Fruit fly (Drosophila melanogaster) whole organism, embryonic: ENCODE measurements around the gene Lon.
A peak's percentile ranks its signal among the peaks of the same experiment; 100 is the strongest.

ENCODE experiments used
- Awh ChIP-seq: fragments of 200-800 bp; sonication (Bioruptor generic); IDR thresholded peaks from 2 replicates; pipeline ENCODE4, ENCODE4 v1.3.6; 2022; ENCODE audit warnings: missing biosample characterization, missing genetic modification characterization
- B-H1 ChIP-seq: fragments of 200-800 bp; sonication (Bioruptor generic); IDR thresholded peaks from 3 replicates; pipeline ENCODE4 v1.3.6; 2022; ENCODE audit warnings: missing biosample characterization, missing genetic modification characterization
- Bdp1 ChIP-seq: fragments of 200-800 bp; sonication (Bioruptor generic); optimal IDR thresholded peaks from 3 replicates; lab custom pipeline; 2016; ENCODE audit warnings: missing biosample characterization, missing genetic modification characterization
- C15 ChIP-seq: fragments of 200-800 bp; sonication (Bioruptor generic); IDR thresholded peaks from 3 replicates; pipeline ENCODE4 v1.3.6; 2022; ENCODE audit warnings: missing biosample characterization, missing genetic modification characterization
- CG1024 ChIP-seq: fragments of 200-800 bp; sonication (Bioruptor generic); IDR thresholded peaks from 2 replicates; pipeline ENCODE4 v1.3.6; 2022; ENCODE audit warnings: missing biosample characterization, missing genetic modification characterization
- CG10274 ChIP-seq: fragments of 200-800 bp; sonication (Bioruptor generic); optimal IDR thresholded peaks from 3 replicates; lab custom pipeline; 2017; ENCODE audit warnings: missing biosample characterization, mild to moderate bottlenecking, missing genetic modification characterization
- CG10366 ChIP-seq: fragments of 200-800 bp; sonication (Bioruptor generic); IDR thresholded peaks from 2 replicates; pipeline ENCODE4 v1.3.6; 2022; ENCODE audit warnings: missing biosample characterization, missing genetic modification characterization
- CG11398 ChIP-seq: fragments of 200-800 bp; sonication (Bioruptor generic); optimal IDR thresholded peaks from 2 replicates; lab custom pipeline; 2016; ENCODE audit warnings: missing biosample characterization, missing genetic modification characterization
- CG11695 ChIP-seq: fragments of 200-800 bp; sonication (Bioruptor generic); IDR thresholded peaks from 3 replicates; pipeline ENCODE4 v1.3.6; 2022; ENCODE audit warnings: missing biosample characterization, missing genetic modification characterization
- CG12219 ChIP-seq: fragments of 200-800 bp; sonication (Bioruptor generic); optimal IDR thresholded peaks from 3 replicates; lab custom pipeline; 2018; ENCODE audit warnings: missing biosample characterization, mild to moderate bottlenecking, missing genetic modification characterization
- CG12942 ChIP-seq: fragments of 200-800 bp; sonication (Bioruptor generic); optimal IDR thresholded peaks from 3 replicates; lab custom pipeline; 2016; ENCODE audit warnings: missing biosample characterization, missing genetic modification characterization
- CG13624 ChIP-seq: fragments of 200-800 bp; sonication (Bioruptor generic); optimal IDR thresholded peaks from 2 replicates; lab custom pipeline; 2016; ENCODE audit warnings: missing biosample characterization, missing genetic modification characterization
- CG13894 ChIP-seq: fragments of 200-800 bp; sonication (Bioruptor generic); optimal IDR thresholded peaks from 3 replicates; lab custom pipeline; 2018; ENCODE audit warnings: missing biosample characterization, mild to moderate bottlenecking, missing genetic modification characterization, moderate library complexity
- CG15479 ChIP-seq: fragments of 200-800 bp; sonication (Bioruptor generic); optimal IDR thresholded peaks from 3 replicates; lab custom pipeline; 2019; ENCODE audit warnings: missing biosample characterization, mild to moderate bottlenecking, missing genetic modification characterization, moderate library complexity
- CG1603 ChIP-seq: fragments of 200-800 bp; sonication (Bioruptor generic); optimal IDR thresholded peaks from 2 replicates; lab custom pipeline; 2019; ENCODE audit warnings: missing biosample characterization, mild to moderate bottlenecking, missing genetic modification characterization, moderate library complexity
- CG1647 ChIP-seq: fragments of 200-800 bp; sonication (Bioruptor generic); optimal IDR thresholded peaks from 3 replicates; lab custom pipeline; 2016; ENCODE audit warnings: missing biosample characterization, missing genetic modification characterization
- CG17385 ChIP-seq: fragments of 200-800 bp; sonication (Bioruptor generic); optimal IDR thresholded peaks from 3 replicates; lab custom pipeline; 2018; ENCODE audit warnings: missing biosample characterization, mild to moderate bottlenecking, missing genetic modification characterization
- CG17912 ChIP-seq: fragments of 200-800 bp; sonication (Bioruptor generic); optimal IDR thresholded peaks from 2 replicates; lab custom pipeline; 2018; ENCODE audit warnings: missing biosample characterization, mild to moderate bottlenecking, missing genetic modification characterization
- CG18619 ChIP-seq: fragments of 200-800 bp; sonication (Bioruptor generic); optimal IDR thresholded peaks from 3 replicates; lab custom pipeline; 2017; ENCODE audit warnings: missing biosample characterization, mild to moderate bottlenecking, missing genetic modification characterization
- CG30431 ChIP-seq: fragments of 200-800 bp; sonication (Bioruptor generic); optimal IDR thresholded peaks from 2 replicates; lab custom pipeline; 2017; ENCODE audit warnings: missing biosample characterization, missing genetic modification characterization
- CG3281 ChIP-seq: fragments of 200-800 bp; sonication (Bioruptor generic); optimal IDR thresholded peaks from 3 replicates; lab custom pipeline; 2017; ENCODE audit warnings: missing biosample characterization, mild to moderate bottlenecking, missing genetic modification characterization
- CG3847 ChIP-seq: fragments of 200-800 bp; sonication (Bioruptor generic); IDR thresholded peaks from 2 replicates; pipeline ENCODE4 v1.3.6; 2022; ENCODE audit warnings: missing biosample characterization, missing genetic modification characterization
- CG4617 ChIP-seq: fragments of 200-800 bp; sonication (Bioruptor generic); optimal IDR thresholded peaks from 3 replicates; lab custom pipeline; 2016; ENCODE audit warnings: missing biosample characterization, missing genetic modification characterization, borderline replicate concordance
- CG4730 ChIP-seq: fragments of 200-800 bp; sonication (Bioruptor generic); IDR thresholded peaks from 2 replicates; pipeline ENCODE4 v1.3.6; 2022; ENCODE audit warnings: missing biosample characterization, missing genetic modification characterization
- CG9215 ChIP-seq: fragments of 200-800 bp; sonication (Bioruptor generic); IDR thresholded peaks from 2 replicates; pipeline ENCODE4 v1.3.6; 2022; ENCODE audit warnings: missing biosample characterization, missing genetic modification characterization
- CG9437 ChIP-seq: fragments of 200-800 bp; sonication (Bioruptor generic); optimal IDR thresholded peaks from 2 replicates; lab custom pipeline; 2018; ENCODE audit warnings: missing biosample characterization, mild to moderate bottlenecking, missing genetic modification characterization
- HLH4C ChIP-seq: fragments of 200-800 bp; sonication (Bioruptor generic); IDR thresholded peaks from 3 replicates; pipeline ENCODE4 v1.3.6; 2022; ENCODE audit warnings: missing biosample characterization, missing genetic modification characterization; ENCODE audit not compliant: partially characterized antibody
- Kr ChIP-seq: fragments of 200-800 bp; sonication (Bioruptor generic); optimal IDR thresholded peaks from 2 replicates; lab custom pipeline; 2017; ENCODE audit warnings: missing biosample characterization, mild to moderate bottlenecking, missing genetic modification characterization
- Myb ChIP-seq: fragments of 200-800 bp; sonication (Bioruptor generic); optimal IDR thresholded peaks from 2 replicates; lab custom pipeline; 2016; ENCODE audit warnings: missing biosample characterization, missing genetic modification characterization
- Oli ChIP-seq: fragments of 200-800 bp; sonication (Bioruptor generic); optimal IDR thresholded peaks from 2 replicates; lab custom pipeline; 2018; ENCODE audit warnings: missing biosample characterization, mild to moderate bottlenecking, missing genetic modification characterization, moderate library complexity
- PHDP ChIP-seq: fragments of 200-800 bp; sonication (Bioruptor generic); optimal IDR thresholded peaks from 3 replicates; lab custom pipeline; 2018; ENCODE audit warnings: missing biosample characterization, mild to moderate bottlenecking, missing genetic modification characterization, moderate library complexity
- Scr ChIP-seq: fragments of 200-800 bp; sonication (Bioruptor generic); IDR thresholded peaks from 2 replicates; pipeline ENCODE4 v1.3.6; 2022; ENCODE audit warnings: missing biosample characterization, missing genetic modification characterization; ENCODE audit not compliant: partially characterized antibody
- bab2 ChIP-seq: fragments of 200-800 bp; sonication (Bioruptor generic); optimal IDR thresholded peaks from 2 replicates; lab custom pipeline; 2016; ENCODE audit warnings: missing biosample characterization, missing genetic modification characterization
- bcd ChIP-seq: fragments of 200-800 bp; sonication (Bioruptor generic); optimal IDR thresholded peaks from 2 replicates; lab custom pipeline; 2017; ENCODE audit warnings: missing biosample characterization, mild to moderate bottlenecking, missing genetic modification characterization
- cad ChIP-seq: fragments of >200 bp; optimal IDR thresholded peaks from 2 replicates; lab custom pipeline; 2017; ENCODE audit warnings: missing biosample characterization, missing genetic modification characterization
- crp ChIP-seq, 2 experiments: fragments of 200-800 bp; sonication (Bioruptor generic); optimal IDR thresholded peaks; 2 replicates in 1 of 2; 3 replicates in 1 of 2; lab custom pipeline; 2017; ENCODE audit warnings: missing biosample characterization in 2 of 2, missing genetic modification characterization in 2 of 2, mild to moderate bottlenecking in 1 of 2, moderate library complexity in 1 of 2
- cwo ChIP-seq: fragments of 200-800 bp; sonication (Bioruptor generic); optimal IDR thresholded peaks from 3 replicates; lab custom pipeline; 2017; ENCODE audit warnings: missing biosample characterization, missing genetic modification characterization, mild to moderate bottlenecking, moderate library complexity, missing genetic modification reagents
- dmrt99B ChIP-seq: fragments of 200-800 bp; sonication (Bioruptor generic); optimal IDR thresholded peaks from 2 replicates; lab custom pipeline; 2018; ENCODE audit warnings: missing biosample characterization, mild to moderate bottlenecking, missing genetic modification characterization, moderate library complexity
- ewg ChIP-seq: fragments of 200-800 bp; sonication (Bioruptor generic); optimal IDR thresholded peaks from 3 replicates; lab custom pipeline; 2017; ENCODE audit warnings: mild to moderate bottlenecking, missing biosample characterization, missing genetic modification reagents, missing genetic modification characterization
- knrl ChIP-seq: fragments of 200-800 bp; sonication (Bioruptor generic); IDR thresholded peaks from 3 replicates; pipeline ENCODE4 v1.3.6; 2022; ENCODE audit warnings: missing biosample characterization, missing genetic modification characterization; ENCODE audit not compliant: partially characterized antibody
- lmd ChIP-seq: fragments of 200-800 bp; sonication (Bioruptor generic); IDR thresholded peaks from 2 replicates; pipeline ENCODE4 v1.3.6; 2022; ENCODE audit warnings: missing biosample characterization, missing genetic modification characterization
- lola ChIP-seq, 3 experiments: fragments of >200 bp in 2 of 3; fragments of 200-800 bp in 1 of 3; sonication (Bioruptor generic) in 1 of 3; optimal IDR thresholded peaks; 2 replicates each; lab custom pipeline; 2017 to 2019; ENCODE audit warnings: missing biosample characterization in 3 of 3, missing genetic modification characterization in 3 of 3, mild to moderate bottlenecking in 1 of 3, moderate library complexity in 1 of 3
- mam ChIP-seq: fragments of 200-800 bp; sonication (Bioruptor generic); optimal IDR thresholded peaks from 3 replicates; lab custom pipeline; 2016; ENCODE audit warnings: missing biosample characterization, missing genetic modification characterization
- pros ChIP-seq: fragments of 200-800 bp; sonication (Bioruptor generic); optimal IDR thresholded peaks from 3 replicates; lab custom pipeline; 2019; ENCODE audit warnings: missing biosample characterization, mild to moderate bottlenecking, missing genetic modification characterization, moderate library complexity
- run ChIP-seq: fragments of 200-800 bp; sonication (Bioruptor generic); optimal IDR thresholded peaks from 3 replicates; lab custom pipeline; 2018; ENCODE audit warnings: missing biosample characterization, mild to moderate bottlenecking, missing genetic modification characterization
- scrt ChIP-seq: fragments of 200-800 bp; sonication (Bioruptor generic); optimal IDR thresholded peaks from 2 replicates; lab custom pipeline; 2018; ENCODE audit warnings: missing biosample characterization, mild to moderate bottlenecking, missing genetic modification characterization, moderate library complexity
- slp2 ChIP-seq: fragments of 200-800 bp; sonication (Bioruptor generic); optimal IDR thresholded peaks from 2 replicates; lab custom pipeline; 2016; ENCODE audit warnings: missing biosample characterization, missing genetic modification characterization
- tna ChIP-seq: fragments of 200-800 bp; sonication (Bioruptor generic); IDR thresholded peaks from 2 replicates; pipeline ENCODE4 v1.3.6; 2022; ENCODE audit warnings: missing biosample characterization, missing genetic modification characterization; ENCODE audit not compliant: partially characterized antibody
- twi ChIP-seq: fragments of 200-800 bp; optimal IDR thresholded peaks from 2 replicates; lab custom pipeline; 2019; ENCODE audit warnings: missing biosample characterization, mild to moderate bottlenecking, missing genetic modification characterization, moderate library complexity
- wdn ChIP-seq: fragments of 200-800 bp; sonication (Bioruptor generic); IDR thresholded peaks from 2 replicates; pipeline ENCODE4 v1.3.6; 2022; ENCODE audit warnings: missing biosample characterization, missing genetic modification characterization

Lon gene

DNA sequence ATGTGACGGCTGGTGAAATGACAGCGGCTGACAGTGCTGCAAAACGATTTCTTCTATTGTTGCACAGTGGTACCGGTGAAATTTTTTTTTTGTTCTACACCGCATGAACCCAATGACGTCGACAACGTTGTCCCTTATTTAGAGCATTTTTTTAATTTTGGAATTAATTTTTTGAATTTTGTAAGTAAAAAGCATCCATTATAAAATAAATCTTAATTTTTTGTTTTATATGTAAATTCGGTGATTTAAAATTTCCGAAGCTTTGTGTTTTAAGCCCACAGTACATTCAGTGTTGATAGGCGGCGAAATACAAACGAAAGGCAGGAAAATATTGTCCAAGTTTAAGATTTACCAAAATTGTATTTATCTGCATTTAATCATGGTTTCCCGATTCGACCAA, at the start of gene Lon, which contains the start of gene PIG-F (continued):
- peak; percentile 99 for TF ChIP-seq lmd (GFP tag; lab: Robert Waterston, UW)
- TF ChIP-seq run: peak; percentile 97
- peak; percentile 98 for TF ChIP-seq CG17385
- no peak for TF ChIP-seq cad (GFP tag; lab: Kevin White, UChicago)
- TF ChIP-seq CG12942 (GFP tag; lab: Kevin White, UChicago): peak; percentile 99
- peak; percentile 97 for TF ChIP-seq CG10366 (GFP tag; lab: Robert Waterston, UW)
- peak; percentile 95 for TF ChIP-seq C15
- TF ChIP-seq CG3281: peak; percentile 99
- peak; percentile 99 for TF ChIP-seq CG9215 (GFP tag; lab: Robert Waterston, UW)
- peak; percentile 93 for TF ChIP-seq Bdp1 (GFP tag; lab: Kevin White, UChicago)
- peak; percentile 98 for TF ChIP-seq CG1647 (GFP tag; lab: Kevin White, UChicago)
- peak; percentile 96 for TF ChIP-seq CG12219 (GFP tag; lab: Kevin White, UChicago)
- TF ChIP-seq Awh (GFP tag; lab: Robert Waterston, UW): peak; percentile 95
- peak; percentile 63 for TF ChIP-seq Scr
- TF ChIP-seq CG17912 (GFP tag; lab: Kevin White, UChicago): peak; percentile 97
- peak; percentile 71 for TF ChIP-seq HLH4C (GFP tag; lab: Robert Waterston, UW)
- peak; percentile 89 for TF ChIP-seq CG1024 (GFP tag; lab: Robert Waterston, UW)
- TF ChIP-seq ewg (GFP tag; lab: Kevin White, UChicago): peak; percentile 98
- peak; percentile 100 for TF ChIP-seq Oli (tag; lab: Kevin White, UChicago)
- peak; percentile 98 for TF ChIP-seq CG13894
- peak; percentile 97 for TF ChIP-seq CG4730 (GFP tag; lab: Robert Waterston, UW)
- TF ChIP-seq crp (GFP tag; optimal IDR thresholded peaks at IDR 0.05; lab: Kevin White, UChicago): peak; percentile 46 to 78
- TF ChIP-seq wdn (GFP tag; lab: Robert Waterston, UW): peak; percentile 97
- peak; percentile 99 for TF ChIP-seq CG30431 (GFP tag; lab: Kevin White, UChicago)
- TF ChIP-seq CG1603 (tag; lab: Kevin White, UChicago): no peak
- TF ChIP-seq dmrt99B: peak; percentile 99
- TF ChIP-seq CG10274 (GFP tag; lab: Kevin White, UChicago): peak; percentile 95
- peak; percentile 96 for TF ChIP-seq CG9437 (GFP tag; lab: Kevin White, UChicago)
- TF ChIP-seq cwo (GFP tag; lab: Kevin White, UChicago): peak; percentile 96
- peak; percentile 99 for TF ChIP-seq PHDP (tag; lab: Kevin White, UChicago)
- peak; percentile 98 for TF ChIP-seq CG11695 (GFP tag; lab: Robert Waterston, UW)
- peak; percentile 99 for TF ChIP-seq bcd (GFP tag; lab: Kevin White, UChicago)
- TF ChIP-seq CG13624: peak; percentile 98
- peak; percentile 95 for TF ChIP-seq Kr (GFP tag; lab: Kevin White, UChicago)
- peak; percentile 84 for TF ChIP-seq knrl (GFP tag; lab: Robert Waterston, UW)
- peak; percentile 97 for TF ChIP-seq B-H1
- TF ChIP-seq CG3847 (GFP tag; lab: Robert Waterston, UW): peak; percentile 99
- peak; percentile 98 for TF ChIP-seq bab2 (GFP tag; lab: Kevin White, UChicago)
- peak; percentile 98 for TF ChIP-seq slp2 (GFP tag; lab: Kevin White, UChicago)
- TF ChIP-seq CG11398 (GFP tag; lab: Kevin White, UChicago): peak; percentile 94
- peak; percentile 99 for TF ChIP-seq mam
- TF ChIP-seq Myb (GFP tag; lab: Kevin White, UChicago): peak; percentile 90
- peak; percentile 99 for TF ChIP-seq twi (tag; lab: Kevin White, UChicago)
- TF ChIP-seq pros: peak; percentile 87
- peak; percentile 78 for TF ChIP-seq CG15479 (GFP tag; lab: Kevin White, UChicago)
- TF ChIP-seq CG18619: peak; percentile 99
- peak; percentile 100 for TF ChIP-seq CG4617 (GFP tag; lab: Kevin White, UChicago)
- peak in 1 of 3 experiments; percentile 99 for TF ChIP-seq lola (GFP tag; optimal IDR thresholded peaks at IDR 0.05; lab: Kevin White, UChicago)
- no peak; the same call in 1 of the 2 replicates for TF ChIP-seq tna (GFP tag; lab: Robert Waterston, UW)
- TF ChIP-seq scrt: peak; percentile 95
